Fruit fly (Drosophila melanogaster) whole organism, embryonic: ENCODE results near the gene pHCl-2.

Experiments used
- Antp ChIP-seq: fragments of 200-800 bp; sonication (Bioruptor generic); optimal IDR thresholded peaks from 3 replicates; lab custom pipeline; 2016; ENCODE audit warnings: missing biosample characterization, missing genetic modification characterization
- Atf-2 ChIP-seq: fragments of 200-800 bp; sonication (Bioruptor generic); optimal IDR thresholded peaks from 2 replicates; lab custom pipeline; 2016; ENCODE audit warnings: missing biosample characterization, missing genetic modification characterization
- Atf3 ChIP-seq: fragments of 200-800 bp; sonication (Bioruptor generic); optimal IDR thresholded peaks from 3 replicates; lab custom pipeline; 2016; ENCODE audit warnings: missing biosample characterization, missing genetic modification characterization
- C15 ChIP-seq: fragments of 200-800 bp; sonication (Bioruptor generic); IDR thresholded peaks from 3 replicates; pipeline ENCODE4 v1.3.6; 2022; ENCODE audit warnings: missing biosample characterization, missing genetic modification characterization
- CG10654 ChIP-seq: fragments of 200-800 bp; sonication (Bioruptor generic); optimal IDR thresholded peaks from 2 replicates; lab custom pipeline; 2016; ENCODE audit warnings: missing biosample characterization, missing genetic modification characterization
- CG11723 ChIP-seq: fragments of 200-800 bp; sonication (Bioruptor generic); optimal IDR thresholded peaks from 2 replicates; lab custom pipeline; 2017; ENCODE audit warnings: missing biosample characterization, mild to moderate bottlenecking, missing genetic modification characterization
- CG12391 ChIP-seq: fragments of 200-800 bp; sonication (Bioruptor generic); optimal IDR thresholded peaks from 3 replicates; lab custom pipeline; 2018; ENCODE audit warnings: missing biosample characterization, mild to moderate bottlenecking, missing genetic modification characterization, moderate library complexity
- CG12659 ChIP-seq: fragments of 200-800 bp; sonication (Bioruptor generic); optimal IDR thresholded peaks from 3 replicates; lab custom pipeline; 2017; ENCODE audit warnings: mild to moderate bottlenecking, missing biosample characterization, missing genetic modification reagents, missing genetic modification characterization
- CG12942 ChIP-seq: fragments of 200-800 bp; sonication (Bioruptor generic); optimal IDR thresholded peaks from 3 replicates; lab custom pipeline; 2016; ENCODE audit warnings: missing biosample characterization, missing genetic modification characterization
- CG13624 ChIP-seq: fragments of 200-800 bp; sonication (Bioruptor generic); optimal IDR thresholded peaks from 2 replicates; lab custom pipeline; 2016; ENCODE audit warnings: missing biosample characterization, missing genetic modification characterization
- CG13775 ChIP-seq: fragments of 200-800 bp; sonication (Bioruptor generic); optimal IDR thresholded peaks from 3 replicates; lab custom pipeline; 2017; ENCODE audit warnings: missing biosample characterization, mild to moderate bottlenecking, missing genetic modification characterization
- CG14441 ChIP-seq: fragments of 200-800 bp; sonication (Bioruptor generic); IDR thresholded peaks from 2 replicates; pipeline ENCODE4 v1.3.6; 2022; ENCODE audit warnings: missing biosample characterization, missing genetic modification characterization
- CG17328 ChIP-seq: fragments of 200-800 bp; sonication (Bioruptor generic); IDR thresholded peaks from 2 replicates; pipeline ENCODE4 v1.3.6; 2022; ENCODE audit warnings: missing biosample characterization, missing genetic modification characterization
- CG17568 ChIP-seq: fragments of 200-800 bp; sonication (Bioruptor generic); optimal IDR thresholded peaks from 2 replicates; lab custom pipeline; 2018; ENCODE audit warnings: missing biosample characterization, mild to moderate bottlenecking, missing genetic modification characterization, moderate library complexity
- CG1832 ChIP-seq: fragments of 200-800 bp; sonication (Bioruptor generic); optimal IDR thresholded peaks from 2 replicates; lab custom pipeline; 2017; ENCODE audit warnings: missing biosample characterization, mild to moderate bottlenecking, missing genetic modification characterization, inconsistent platforms
- CG3163 ChIP-seq: fragments of 200-800 bp; sonication (Bioruptor generic); optimal IDR thresholded peaks from 3 replicates; lab custom pipeline; 2016; ENCODE audit warnings: missing biosample characterization, missing genetic modification characterization
- CG34376 ChIP-seq: fragments of 200-800 bp; sonication (Bioruptor generic); optimal IDR thresholded peaks from 2 replicates; lab custom pipeline; 2018; ENCODE audit warnings: missing biosample characterization, mild to moderate bottlenecking, missing genetic modification characterization
- CG3726 ChIP-seq: fragments of 200-800 bp; sonication (Bioruptor generic); IDR thresholded peaks from 3 replicates; pipeline ENCODE4, ENCODE4 v1.3.6; 2022; ENCODE audit warnings: missing biosample characterization, missing genetic modification characterization
- CG4282 ChIP-seq: fragments of 200-800 bp; sonication (Bioruptor generic); optimal IDR thresholded peaks from 2 replicates; lab custom pipeline; 2016; ENCODE audit warnings: missing biosample characterization, missing genetic modification characterization
- CG4854 ChIP-seq: fragments of 200-800 bp; sonication (Bioruptor generic); optimal IDR thresholded peaks from 2 replicates; lab custom pipeline; 2016; ENCODE audit warnings: missing biosample characterization, missing genetic modification characterization, inconsistent platforms
- CG6254 ChIP-seq: fragments of 200-800 bp; sonication (Bioruptor generic); optimal IDR thresholded peaks from 3 replicates; lab custom pipeline; 2017; ENCODE audit warnings: mild to moderate bottlenecking, missing biosample characterization, missing genetic modification reagents, missing genetic modification characterization
- Chrac-16 ChIP-seq: fragments of 200-800 bp; sonication (Bioruptor generic); optimal IDR thresholded peaks from 3 replicates; lab custom pipeline; 2016; ENCODE audit warnings: missing biosample characterization, missing genetic modification characterization
- Dp ChIP-seq: fragments of 200-800 bp; sonication (Bioruptor generic); optimal IDR thresholded peaks from 2 replicates; lab custom pipeline; 2018; ENCODE audit warnings: missing biosample characterization, mild to moderate bottlenecking, missing genetic modification characterization, moderate library complexity
- Gsc ChIP-seq: fragments of 200-800 bp; sonication (Bioruptor generic); IDR thresholded peaks from 2 replicates; pipeline ENCODE4 v1.3.6; 2022; ENCODE audit warnings: missing biosample characterization, missing genetic modification characterization
- HHEX ChIP-seq: fragments of 200-800 bp; sonication (Bioruptor generic); optimal IDR thresholded peaks from 3 replicates; lab custom pipeline; 2017; ENCODE audit warnings: missing biosample characterization, mild to moderate bottlenecking, missing genetic modification characterization, missing genetic modification reagents
- HmgZ ChIP-seq: fragments of 200-800 bp; sonication (Bioruptor generic); optimal IDR thresholded peaks from 2 replicates; lab custom pipeline; 2018; ENCODE audit warnings: missing biosample characterization, mild to moderate bottlenecking, missing genetic modification characterization
- Myb ChIP-seq: fragments of 200-800 bp; sonication (Bioruptor generic); optimal IDR thresholded peaks from 2 replicates; lab custom pipeline; 2016; ENCODE audit warnings: missing biosample characterization, missing genetic modification characterization
- Nf-YC ChIP-seq: fragments of 200-800 bp; optimal IDR thresholded peaks from 3 replicates; lab custom pipeline; 2019; ENCODE audit warnings: missing biosample characterization, mild to moderate bottlenecking, missing genetic modification characterization, moderate library complexity
- Sin3A ChIP-seq: fragments of >200 bp; optimal IDR thresholded peaks from 2 replicates; lab custom pipeline; 2018
- Tbp ChIP-seq: fragments of >200 bp; optimal IDR thresholded peaks from 2 replicates; lab custom pipeline; 2018; ENCODE audit warnings: missing biosample characterization, missing genetic modification characterization
- ab ChIP-seq: fragments of 200-800 bp; sonication (Bioruptor generic); optimal IDR thresholded peaks from 2 replicates; lab custom pipeline; 2016; ENCODE audit warnings: missing biosample characterization, missing genetic modification characterization
- amos ChIP-seq: fragments of 200-800 bp; sonication (Bioruptor generic); IDR thresholded peaks from 2 replicates; pipeline ENCODE4 v1.3.6; 2022; ENCODE audit warnings: missing biosample characterization, missing genetic modification characterization; ENCODE audit not compliant: partially characterized antibody
- chm ChIP-seq: fragments of 200-800 bp; sonication (Bioruptor generic); IDR thresholded peaks from 2 replicates; pipeline ENCODE4 v1.3.6; 2022; ENCODE audit warnings: missing biosample characterization, missing genetic modification characterization
- crc ChIP-seq: fragments of 200-800 bp; sonication (Bioruptor generic); optimal IDR thresholded peaks from 2 replicates; lab custom pipeline; 2016; ENCODE audit warnings: missing biosample characterization, missing genetic modification characterization
- grau ChIP-seq: fragments of 200-800 bp; optimal IDR thresholded peaks from 3 replicates; lab custom pipeline; 2019; ENCODE audit warnings: missing biosample characterization, mild to moderate bottlenecking, missing genetic modification characterization, moderate library complexity
- grn ChIP-seq: fragments of 200-800 bp; sonication (Bioruptor generic); optimal IDR thresholded peaks from 3 replicates; lab custom pipeline; 2017; ENCODE audit warnings: missing biosample characterization, missing genetic modification characterization
- hth ChIP-seq: fragments of >200 bp; optimal IDR thresholded peaks from 2 replicates; lab custom pipeline; 2017; ENCODE audit warnings: inconsistent platforms
- klu ChIP-seq: fragments of 200-800 bp; sonication (Bioruptor generic); IDR thresholded peaks from 2 replicates; pipeline ENCODE4 v1.3.6; 2022; ENCODE audit warnings: missing biosample characterization, missing genetic modification characterization
- lmd ChIP-seq: fragments of 200-800 bp; sonication (Bioruptor generic); IDR thresholded peaks from 2 replicates; pipeline ENCODE4 v1.3.6; 2022; ENCODE audit warnings: missing biosample characterization, missing genetic modification characterization
- lola ChIP-seq, 3 experiments: fragments of >200 bp in 2 of 3; fragments of 200-800 bp in 1 of 3; sonication (Bioruptor generic) in 1 of 3; optimal IDR thresholded peaks; 2 replicates each; lab custom pipeline; 2017 to 2019; ENCODE audit warnings: missing biosample characterization in 3 of 3, missing genetic modification characterization in 3 of 3, mild to moderate bottlenecking in 1 of 3, moderate library complexity in 1 of 3
- nmo ChIP-seq: fragments of 200-800 bp; sonication (Bioruptor generic); optimal IDR thresholded peaks from 2 replicates; lab custom pipeline; 2018; ENCODE audit warnings: missing biosample characterization, mild to moderate bottlenecking, missing genetic modification characterization, moderate library complexity
- pb ChIP-seq: fragments of 200-800 bp; sonication (Bioruptor generic); optimal IDR thresholded peaks from 3 replicates; lab custom pipeline; 2016; ENCODE audit warnings: missing biosample characterization, missing genetic modification characterization
- pnt ChIP-seq: fragments of 200-800 bp; sonication (Bioruptor generic); optimal IDR thresholded peaks from 3 replicates; lab custom pipeline; 2016; ENCODE audit warnings: missing biosample characterization, missing genetic modification characterization
- psq ChIP-seq: fragments of 200-800 bp; sonication (Bioruptor generic); optimal IDR thresholded peaks from 2 replicates; lab custom pipeline; 2017; ENCODE audit warnings: missing biosample characterization, missing genetic modification characterization
- pzg ChIP-seq: fragments of 200-800 bp; sonication (Bioruptor generic); optimal IDR thresholded peaks from 3 replicates; lab custom pipeline; 2018; ENCODE audit warnings: missing biosample characterization, mild to moderate bottlenecking, missing genetic modification characterization, moderate library complexity
- sens ChIP-seq: fragments of 200-800 bp; sonication (Bioruptor generic); peaks from one replicate; lab custom pipeline; 2016; ENCODE audit warnings: missing biosample characterization, missing genetic modification characterization
- so ChIP-seq: fragments of 200-800 bp; sonication (Bioruptor generic); IDR thresholded peaks from 3 replicates; pipeline ENCODE4 v1.3.6; 2022; ENCODE audit warnings: missing biosample characterization, missing genetic modification characterization
- vfl ChIP-seq: fragments of 200-800 bp; sonication (Bioruptor generic); optimal IDR thresholded peaks from 2 replicates; lab custom pipeline; 2016; ENCODE audit warnings: missing biosample characterization, missing genetic modification characterization
- vnd ChIP-seq: fragments of 200-800 bp; sonication (Bioruptor generic); IDR thresholded peaks from 3 replicates; pipeline ENCODE4 v1.3.6; 2022; ENCODE audit warnings: missing biosample characterization, missing genetic modification characterization; ENCODE audit not compliant: partially characterized antibody
- wek ChIP-seq: fragments of 200-800 bp; sonication (Bioruptor generic); optimal IDR thresholded peaks from 3 replicates; lab custom pipeline; 2018; ENCODE audit warnings: missing biosample characterization, mild to moderate bottlenecking, missing genetic modification characterization, moderate library complexity

Gene pHCl-2

dm6 chr3R:31252093-31252962 lies 52.9 kb downstream of the pHCl-2 start, which contains the start of the genes qless and mRpL32 (continued):
- TF ChIP-seq Chrac-16 (GFP tag; lab: Kevin White, UChicago) (peak; percentile 54), CG17328 (peak; percentile 41; the same call in 1 of the 2 replicates), CG12391 (tag; lab: Kevin White, UChicago) (peak; percentile 48), CG34376 (GFP tag; lab: Kevin White, UChicago) (no peak), psq (GFP tag; lab: Kevin White, UChicago) (no peak), HmgZ (tag; lab: Kevin White, UChicago) (peak; percentile 7), Atf3 (GFP tag; lab: Kevin White, UChicago) (peak; percentile 3), hth (lab: Kevin White, UChicago) (no peak), sens (GFP tag; lab: Kevin White, UChicago) (peak; percentile 94), Atf-2 (GFP tag; lab: Kevin White, UChicago) (peak; percentile 25), CG12659 (peak; percentile 35), Antp (peak; percentile 64), CG17568 (GFP tag; lab: Kevin White, UChicago) (no peak), Myb (GFP tag; lab: Kevin White, UChicago) (no peak), grn (GFP tag; lab: Kevin White, UChicago) (no peak), C15 (GFP tag; lab: Robert Waterston, UW) (0 out of 3 replicates have a peak, but pooled peaks have one; percentile 34), Gsc (GFP tag; lab: Robert Waterston, UW) (peak; percentile 45; the same call in 1 of the 2 replicates), CG6254 (no peak), crc (peak; percentile 52), amos (peak; percentile 65), CG13775 (GFP tag; lab: Kevin White, UChicago) (peak; percentile 40), Sin3A (peak; percentile 64), so (0 out of 3 replicates have a peak, but pooled peaks have one; percentile 66), CG4282 (no peak), klu (GFP tag; lab: Robert Waterston, UW) (no peak; the same call in 1 of the 2 replicates), chm (GFP tag; lab: Robert Waterston, UW) (no peak), HHEX (GFP tag; lab: Kevin White, UChicago) (no peak), CG3726 (peak; percentile 71; the same call in 1 of the 3 replicates), CG14441 (GFP tag; lab: Robert Waterston, UW) (peak; percentile 88), Dp (GFP tag; lab: Kevin White, UChicago) (peak; percentile 50), CG3163 (GFP tag; lab: Kevin White, UChicago) (no peak), vnd (GFP tag; lab: Robert Waterston, UW) (peak; percentile 64), CG13624 (GFP tag; lab: Kevin White, UChicago) (peak; percentile 41), ab (GFP tag; lab: Kevin White, UChicago) (no peak), lmd (GFP tag; lab: Robert Waterston, UW) (peak; percentile 82), vfl (GFP tag; lab: Kevin White, UChicago) (peak; percentile 36), lola (GFP tag; optimal IDR thresholded peaks at IDR 0.05; lab: Kevin White, UChicago) (peak in 1 of 3 experiments; percentile 34), nmo (peak; percentile 71), CG10654 (GFP tag; lab: Kevin White, UChicago) (peak; percentile 72), wek (GFP tag; lab: Kevin White, UChicago) (no peak), pnt (GFP tag; lab: Kevin White, UChicago) (peak; percentile 39), pb (no peak), CG4854 (GFP tag; lab: Kevin White, UChicago) (peak; percentile 48), CG1832 (GFP tag; lab: Kevin White, UChicago) (no peak), grau (tag; lab: Kevin White, UChicago) (peak; percentile 30), CG11723 (GFP tag; lab: Kevin White, UChicago) (no peak), CG12942 (GFP tag; lab: Kevin White, UChicago) (no peak), Nf-YC (tag; lab: Kevin White, UChicago) (no peak), pzg (GFP tag; lab: Kevin White, UChicago) (peak; percentile 66), Tbp (GFP tag; lab: Kevin White, UChicago) (no peak)
